Worm (Caenorhabditis elegans): ENCODE data around the gene pph-4.1.

The pph-4.1 gene

DNA sequence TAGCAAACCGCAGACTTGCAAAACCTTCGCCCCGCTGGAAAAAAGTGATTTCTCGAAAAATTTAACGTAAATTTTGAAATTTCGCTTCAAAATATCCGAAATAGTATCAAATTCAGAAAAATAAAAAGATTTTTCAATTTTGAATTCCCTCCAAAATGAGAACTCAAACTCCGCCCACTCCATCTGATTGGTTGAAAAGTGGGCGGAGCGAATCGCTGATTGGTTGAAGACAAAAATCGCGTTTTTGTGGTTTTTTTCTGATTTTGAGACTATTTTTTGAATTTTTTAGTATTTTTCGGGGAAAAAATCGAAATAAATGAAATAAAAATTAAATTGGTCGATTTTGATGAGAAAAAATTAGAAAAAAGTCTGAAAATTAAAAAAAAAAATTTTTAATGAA lies 2.1 kb downstream of the pph-4.1 start:
- no peak for TF ChIP-seq aly-1 (tag; optimal IDR thresholded peaks at IDR 0.05)
- no peak for TF ChIP-seq hmg-4 (GFP tag; optimal IDR thresholded peaks at IDR 0.05)

DNA sequence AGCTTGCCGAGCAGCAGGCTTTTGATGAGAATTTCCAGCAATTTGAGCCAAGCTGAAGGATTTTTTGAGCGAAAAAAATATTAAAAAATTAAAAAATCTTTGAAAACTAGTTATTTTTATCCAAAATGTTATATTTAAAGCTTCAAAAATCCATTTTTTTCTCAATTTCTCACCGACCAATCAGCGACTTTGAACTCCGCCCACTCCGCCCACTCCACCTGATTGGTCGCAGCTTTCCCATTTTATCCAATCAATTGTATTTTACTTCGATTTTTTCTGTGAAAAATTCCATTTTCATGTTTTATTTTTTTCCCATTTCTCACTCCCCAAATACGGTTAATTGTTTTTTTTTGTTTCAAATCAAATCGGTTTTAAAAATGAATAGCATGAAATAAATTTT lies 6.2 kb downstream of the pph-4.1 start:
- TF ChIP-seq ceh-36 (tag; optimal IDR thresholded peaks at IDR 0.05) (no peak), tbx-11 (GFP tag; IDR thresholded peaks at IDR 0.05) (no peak), ets-7 (tag; optimal IDR thresholded peaks at IDR 0.05) (no peak)

DNA sequence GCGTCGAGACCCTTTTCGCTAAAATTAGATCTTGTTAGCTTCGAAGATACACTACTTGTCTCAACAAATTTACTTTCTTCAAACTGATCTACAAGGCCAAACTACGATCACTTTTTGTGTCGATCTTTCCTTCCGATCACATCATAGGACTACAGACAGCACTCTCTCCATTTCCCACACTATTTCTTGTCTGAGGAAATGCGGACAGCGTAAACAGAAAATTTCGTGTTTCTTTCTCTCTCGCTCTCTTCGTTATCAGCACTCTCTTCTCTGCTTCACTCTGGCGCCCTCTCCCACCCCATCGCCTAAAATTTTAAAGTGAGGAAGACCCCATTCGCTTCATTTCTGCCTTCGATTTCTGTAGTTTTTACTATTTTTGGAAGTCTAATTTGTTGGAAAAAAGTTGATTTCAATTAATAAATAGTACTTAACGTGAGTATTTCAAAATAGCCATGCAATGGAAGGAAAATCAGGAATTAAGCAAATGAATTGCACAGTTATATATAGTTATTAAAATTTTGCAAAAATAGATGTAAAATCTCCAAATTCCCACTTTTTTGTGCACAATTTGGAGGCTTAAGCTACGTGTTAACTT lies 15.6 kb downstream of the pph-4.1 start:
- TF ChIP-seq tbx-11 (GFP tag; IDR thresholded peaks at IDR 0.05) = no peak
- no peak for TF ChIP-seq hmg-4 (GFP tag; optimal IDR thresholded peaks at IDR 0.05)
- no peak for TF ChIP-seq ceh-13 (GFP tag; optimal IDR thresholded peaks at IDR 0.05)
- TF ChIP-seq tra-4 (tag; optimal IDR thresholded peaks at IDR 0.05) = no peak
- no peak for TF ChIP-seq hmbx-1 (tag; optimal IDR thresholded peaks at IDR 0.05)
- no peak for TF ChIP-seq B0310.2 (tag; optimal IDR thresholded peaks at IDR 0.05)
- no peak for TF ChIP-seq F13C5.2 (tag; optimal IDR thresholded peaks at IDR 0.05)
- no peak for TF ChIP-seq sea-1 (GFP tag; conservative IDR thresholded peaks at IDR 0.05)
- no peak for TF ChIP-seq ama-1 (optimal IDR thresholded peaks at IDR 0.05)
- no peak for TF ChIP-seq aly-1 (tag; optimal IDR thresholded peaks at IDR 0.05)
- no peak for TF ChIP-seq hnd-1 (tag; optimal IDR thresholded peaks at IDR 0.05)
- TF ChIP-seq tbx-37 (GFP tag; conservative IDR thresholded peaks at IDR 0.05) = no peak
- no peak for TF ChIP-seq ceh-36 (tag; optimal IDR thresholded peaks at IDR 0.05)
- no peak for TF ChIP-seq flt-1 (GFP tag; IDR thresholded peaks at IDR 0.05)
- no peak for TF ChIP-seq ets-7 (tag; optimal IDR thresholded peaks at IDR 0.05)
- TF ChIP-seq pes-1 (GFP tag; IDR thresholded peaks at IDR 0.05) = no peak

DNA sequence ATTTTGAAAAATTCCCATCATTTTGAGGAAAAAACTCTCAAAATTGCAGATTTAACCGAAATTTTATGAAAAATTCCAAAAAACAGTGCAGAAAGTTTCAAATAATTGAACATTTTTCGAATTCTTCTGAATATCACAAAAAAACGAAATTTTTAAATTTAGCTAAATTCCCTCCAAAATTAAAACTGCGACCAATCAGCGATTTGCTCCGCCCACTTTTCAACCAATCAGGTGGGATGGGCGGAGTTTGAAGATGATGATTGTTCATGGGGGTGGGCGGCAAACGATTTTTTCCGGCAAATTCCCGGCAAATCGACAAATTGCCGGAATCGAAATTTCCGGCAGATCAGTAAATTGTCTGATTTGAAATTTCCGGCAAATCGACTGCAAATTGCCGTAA lies 16.9 kb downstream of the pph-4.1 start:
- TF ChIP-seq ama-1 (optimal IDR thresholded peaks at IDR 0.05) (no peak), hmbx-1 (tag; optimal IDR thresholded peaks at IDR 0.05) (no peak), ceh-13 (GFP tag; optimal IDR thresholded peaks at IDR 0.05) (no peak), ceh-36 (tag; optimal IDR thresholded peaks at IDR 0.05) (no peak), scrt-1 (GFP tag; IDR thresholded peaks at IDR 0.05) (no peak), tra-4 (tag; optimal IDR thresholded peaks at IDR 0.05) (no peak), tbx-11 (GFP tag; IDR thresholded peaks at IDR 0.05) (no peak), hnd-1 (tag; optimal IDR thresholded peaks at IDR 0.05) (no peak), F13C5.2 (tag; optimal IDR thresholded peaks at IDR 0.05) (no peak), tbx-37 (GFP tag; conservative IDR thresholded peaks at IDR 0.05) (no peak)

DNA sequence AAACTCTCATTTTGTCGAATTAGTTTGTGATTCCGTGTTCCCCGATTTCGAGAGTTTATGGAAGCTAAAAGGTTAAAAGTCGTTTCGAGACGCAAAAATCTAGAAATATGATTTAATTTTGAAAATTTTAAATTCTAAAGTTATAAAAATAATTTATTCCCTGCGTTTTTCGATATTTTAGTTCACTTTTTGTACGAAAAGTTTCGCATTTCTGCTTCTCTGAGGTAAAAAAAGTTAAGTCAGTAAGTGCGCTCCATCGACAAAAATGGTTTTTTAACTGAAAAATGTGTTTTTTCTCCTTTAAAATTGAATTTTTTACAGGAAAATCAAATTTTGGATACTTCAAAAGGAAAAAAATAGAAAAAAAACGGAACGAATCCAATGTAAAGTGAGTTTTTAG lies 17.7 kb downstream of the pph-4.1 start, which contains the start of gene zip-1:
zip-1 (plus strand) TSS at position 301 of the 400 bp plus-strand sequence.
- TF ChIP-seq hnd-1 (tag; optimal IDR thresholded peaks at IDR 0.05) = no peak
- TF ChIP-seq ets-7 (tag; optimal IDR thresholded peaks at IDR 0.05) = no peak
- TF ChIP-seq aly-1 (tag; optimal IDR thresholded peaks at IDR 0.05) = no peak
- no peak for TF ChIP-seq pes-1 (GFP tag; IDR thresholded peaks at IDR 0.05)
- TF ChIP-seq B0310.2 (tag; optimal IDR thresholded peaks at IDR 0.05) = no peak
- no peak for TF ChIP-seq tbx-11 (GFP tag; IDR thresholded peaks at IDR 0.05)
- no peak for TF ChIP-seq sea-1 (GFP tag; conservative IDR thresholded peaks at IDR 0.05)
- no peak for TF ChIP-seq ceh-13 (GFP tag; optimal IDR thresholded peaks at IDR 0.05)

DNA sequence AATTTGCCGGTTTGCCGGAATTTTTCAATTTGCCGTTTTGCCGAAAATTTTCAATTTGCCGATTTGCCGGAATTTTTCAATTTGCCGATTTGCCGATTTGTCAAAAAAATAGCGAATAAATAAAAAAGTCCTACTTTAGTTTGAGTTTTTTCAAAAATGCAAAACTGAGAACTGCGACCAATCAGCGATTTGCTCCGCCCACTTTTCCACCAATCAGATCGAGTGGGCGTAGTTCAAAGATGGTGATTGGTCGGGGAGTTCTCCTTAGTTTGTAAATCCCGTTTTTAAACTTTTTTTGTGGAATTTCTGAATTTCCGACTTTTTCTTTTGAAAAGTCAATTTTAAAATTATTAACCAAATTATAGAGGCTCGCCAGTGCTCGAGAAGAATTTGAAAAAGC lies 19.8 kb downstream of the pph-4.1 start:
- TF ChIP-seq ceh-13 (GFP tag; optimal IDR thresholded peaks at IDR 0.05) (no peak), tbx-11 (GFP tag; IDR thresholded peaks at IDR 0.05) (no peak), tra-4 (tag; optimal IDR thresholded peaks at IDR 0.05) (no peak), tbx-37 (GFP tag; conservative IDR thresholded peaks at IDR 0.05) (no peak), hmbx-1 (tag; optimal IDR thresholded peaks at IDR 0.05) (no peak), flt-1 (GFP tag; IDR thresholded peaks at IDR 0.05) (no peak), hmg-4 (GFP tag; optimal IDR thresholded peaks at IDR 0.05) (no peak), ets-7 (tag; optimal IDR thresholded peaks at IDR 0.05) (no peak)

DNA sequence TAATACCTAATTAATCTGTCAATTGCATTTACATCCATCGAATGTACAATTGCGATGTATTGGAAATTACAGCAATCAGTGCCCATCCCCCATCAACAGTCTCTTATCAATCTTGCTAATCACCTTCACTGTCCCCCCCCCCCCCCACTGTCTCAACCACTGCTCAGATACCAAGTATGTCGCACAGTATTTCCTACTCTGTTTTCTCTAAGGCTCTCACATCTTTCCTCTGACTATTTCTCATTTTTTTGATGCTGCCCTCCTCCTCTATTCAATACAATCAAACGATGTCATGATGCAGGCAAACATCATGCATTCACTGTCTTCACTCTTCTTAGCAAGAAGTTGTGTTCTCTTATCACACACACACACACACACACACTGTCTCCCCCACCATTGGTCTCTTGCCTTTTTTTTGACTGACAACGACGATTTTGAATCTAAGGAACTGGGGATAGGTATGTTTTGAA lies 23.6 kb downstream of the pph-4.1 start, which contains the start of the genes zip-12 and Y75B8A.63:
zip-12 (plus strand) TSS at position 387 of the 470 bp plus-strand sequence.
Y75B8A.63 (plus strand) TSS at position 420 of the 470 bp plus-strand sequence.
- TF ChIP-seq hmg-4 (GFP tag; optimal IDR thresholded peaks at IDR 0.05) (no peak), pes-1 (GFP tag; IDR thresholded peaks at IDR 0.05) (no peak), ceh-13 (GFP tag; optimal IDR thresholded peaks at IDR 0.05) (no peak), ceh-36 (tag; optimal IDR thresholded peaks at IDR 0.05) (no peak), hnd-1 (tag; optimal IDR thresholded peaks at IDR 0.05) (no peak), tbx-37 (GFP tag; conservative IDR thresholded peaks at IDR 0.05) (no peak), ets-7 (tag; optimal IDR thresholded peaks at IDR 0.05) (no peak), ama-1 (optimal IDR thresholded peaks at IDR 0.05) (no peak), aly-1 (tag; optimal IDR thresholded peaks at IDR 0.05) (no peak), tra-4 (tag; optimal IDR thresholded peaks at IDR 0.05) (no peak), sea-1 (GFP tag; conservative IDR thresholded peaks at IDR 0.05) (no peak), flt-1 (GFP tag; IDR thresholded peaks at IDR 0.05) (no peak), tbx-11 (GFP tag; IDR thresholded peaks at IDR 0.05) (no peak), scrt-1 (GFP tag; IDR thresholded peaks at IDR 0.05) (no peak), B0310.2 (tag; optimal IDR thresholded peaks at IDR 0.05) (no peak)

DNA sequence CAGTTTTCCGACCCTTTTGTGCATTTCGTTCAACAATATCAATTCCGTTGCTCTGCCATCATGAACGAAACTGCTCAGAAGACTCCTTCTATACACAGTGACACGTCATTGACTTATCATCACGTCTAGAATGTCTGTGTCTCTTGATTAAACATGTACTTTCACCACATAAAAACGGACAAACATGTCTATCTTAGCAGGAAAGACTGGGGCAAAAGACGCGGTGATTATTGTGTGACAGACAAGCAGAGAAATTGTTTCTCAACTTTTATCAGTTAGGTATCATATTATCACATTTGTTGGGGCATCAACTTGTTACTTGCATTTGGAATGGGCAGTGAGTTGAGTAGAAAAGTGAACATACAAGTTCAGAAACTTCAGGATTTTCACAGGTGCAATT lies 25.9 kb downstream of the pph-4.1 start:
- TF ChIP-seq ets-7 (tag; optimal IDR thresholded peaks at IDR 0.05) (no peak), tra-4 (tag; optimal IDR thresholded peaks at IDR 0.05) (no peak), hmg-4 (GFP tag; optimal IDR thresholded peaks at IDR 0.05) (no peak), scrt-1 (GFP tag; IDR thresholded peaks at IDR 0.05) (no peak), flt-1 (GFP tag; IDR thresholded peaks at IDR 0.05) (no peak), ama-1 (optimal IDR thresholded peaks at IDR 0.05) (no peak), F13C5.2 (tag; optimal IDR thresholded peaks at IDR 0.05) (no peak), sea-1 (GFP tag; conservative IDR thresholded peaks at IDR 0.05) (no peak), ceh-36 (tag; optimal IDR thresholded peaks at IDR 0.05) (no peak), hnd-1 (tag; optimal IDR thresholded peaks at IDR 0.05) (no peak), aly-1 (tag; optimal IDR thresholded peaks at IDR 0.05) (no peak), ceh-13 (GFP tag; optimal IDR thresholded peaks at IDR 0.05) (no peak), pes-1 (GFP tag; IDR thresholded peaks at IDR 0.05) (no peak), tbx-11 (GFP tag; IDR thresholded peaks at IDR 0.05) (no peak), B0310.2 (tag; optimal IDR thresholded peaks at IDR 0.05) (no peak), tbx-37 (GFP tag; conservative IDR thresholded peaks at IDR 0.05) (no peak), hmbx-1 (tag; optimal IDR thresholded peaks at IDR 0.05) (no peak)
